Fruit fly (Drosophila melanogaster) whole organism: Measurements from ENCODE around the gene CG3277.

Source experiments
- Dll ChIP-seq: fragments of >200 bp; optimal IDR thresholded peaks from 2 replicates; lab custom pipeline; 2017
- pan ChIP-seq: fragments of >200 bp; optimal IDR thresholded peaks from 2 replicates; lab custom pipeline; 2017
- usp ChIP-seq: fragments of >200 bp; optimal IDR thresholded peaks from 2 replicates; lab custom pipeline; 2017; ENCODE audit warnings: missing biosample characterization, missing genetic modification characterization, mixed read lengths

dm6 chr2L:3361821-3362220 lies 57.9 kb downstream of the CG3277 start:
- TF ChIP-seq pan (lab: Kevin White, UChicago) = no peak
- no peak for TF ChIP-seq Dll (lab: Kevin White, UChicago)
- TF ChIP-seq usp (GFP tag; lab: Kevin White, UChicago) = no peak
